Fruit fly (Drosophila melanogaster): Measurements from ENCODE around the gene CG31909.

Gene CG31909

DNA sequence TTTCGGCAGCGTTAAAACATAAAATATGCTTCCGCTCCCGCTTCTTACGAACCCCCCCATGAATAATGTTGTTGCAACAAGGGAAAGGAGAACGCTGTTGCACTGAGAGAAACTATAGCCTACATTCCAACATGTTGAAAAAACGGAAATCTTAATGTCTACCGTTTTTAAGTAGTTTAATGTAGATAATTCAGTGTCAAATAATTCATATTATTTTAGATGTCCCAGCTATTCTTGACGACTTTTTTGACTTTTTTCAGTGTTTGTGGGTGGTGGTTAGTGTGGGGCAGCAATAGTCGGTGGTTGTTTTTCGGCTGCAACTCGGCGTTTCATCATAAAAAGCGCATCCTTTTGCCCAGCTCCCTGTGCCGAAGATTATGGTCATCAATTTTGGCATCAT, 4.7 kb downstream of the CG31909 start (continued):
- TF ChIP-seq Taf1 (GFP tag; IDR thresholded peaks at IDR 0.05) (no peak), sug (tag; optimal IDR thresholded peaks at IDR 0.05) (no peak), CG10654 (GFP tag; optimal IDR thresholded peaks at IDR 0.05) (no peak), CG2889 (GFP tag; IDR thresholded peaks at IDR 0.05) (no peak), CG15601 (tag; optimal IDR thresholded peaks at IDR 0.05) (peak; percentile 60), ssp (GFP tag; IDR thresholded peaks at IDR 0.05) (peak; percentile 41; the same call in 1 of the 2 replicates), CG3995 (GFP tag; optimal IDR thresholded peaks at IDR 0.05) (no peak), ham (GFP tag; IDR thresholded peaks at IDR 0.05) (no peak), CG17186 (GFP tag; optimal IDR thresholded peaks at IDR 0.05) (no peak), bbx (GFP tag; IDR thresholded peaks at IDR 0.05; ENCODE audit: partially characterized antibody) (no peak), Fer1 (GFP tag; optimal IDR thresholded peaks at IDR 0.05) (no peak), CG14441 (GFP tag; IDR thresholded peaks at IDR 0.05) (no peak), ap (GFP tag; IDR thresholded peaks at IDR 0.05) (peak; percentile 26; the same call in 1 of the 2 replicates), D19B (GFP tag; optimal IDR thresholded peaks at IDR 0.05) (no peak), grn (GFP tag; optimal IDR thresholded peaks at IDR 0.05) (no peak), Six4 (GFP tag; optimal IDR thresholded peaks at IDR 0.05) (peak; percentile 24), Lpt (GFP tag; optimal IDR thresholded peaks at IDR 0.05) (no peak), slbo (GFP tag; IDR thresholded peaks at IDR 0.05) (peak; percentile 51), eve (GFP tag; optimal IDR thresholded peaks at IDR 0.05) (peak in 1 of 2 experiments; percentile 66), CG6683 (GFP tag; optimal IDR thresholded peaks at IDR 0.05) (no peak), CG5953 (GFP tag; IDR thresholded peaks at IDR 0.05) (0 out of 2 replicates have a peak, but pooled peaks have one; percentile 18), tx (GFP tag; optimal IDR thresholded peaks at IDR 0.05) (no peak), CoRest (tag; optimal IDR thresholded peaks at IDR 0.05) (peak; percentile 36), CG17568 (GFP tag; optimal IDR thresholded peaks at IDR 0.05) (peak; percentile 27), hth (optimal IDR thresholded peaks at IDR 0.05) (no peak), CG4282 (GFP tag; optimal IDR thresholded peaks at IDR 0.05) (no peak), CG5245 (GFP tag; optimal IDR thresholded peaks at IDR 0.05) (peak; percentile 20), ewg (GFP tag; optimal IDR thresholded peaks at IDR 0.05) (peak; percentile 39), CG8765 (GFP tag; IDR thresholded peaks at IDR 0.05) (no peak), Mrtf (GFP tag; IDR thresholded peaks at IDR 0.05) (no peak), Adf1 (GFP tag; IDR thresholded peaks at IDR 0.05) (no peak), Dip2 (GFP tag; IDR thresholded peaks at IDR 0.05) (no peak), Fer2 (tag; optimal IDR thresholded peaks at IDR 0.05) (no peak), CG17912 (GFP tag; optimal IDR thresholded peaks at IDR 0.05) (no peak), CG7372 (GFP tag; IDR thresholded peaks at IDR 0.05) (no peak), CG10565 (GFP tag; optimal IDR thresholded peaks at IDR 0.05) (no peak), chn (GFP tag; optimal IDR thresholded peaks at IDR 0.05) (peak; percentile 43), CG6175 (GFP tag; IDR thresholded peaks at IDR 0.05) (no peak), vfl (GFP tag; optimal IDR thresholded peaks at IDR 0.05) (no peak), CG14667 (GFP tag; IDR thresholded peaks at IDR 0.05) (no peak), fu2 (GFP tag; optimal IDR thresholded peaks at IDR 0.05) (no peak), Stat92E (GFP tag; optimal IDR thresholded peaks at IDR 0.05) (no peak), CG4424 (GFP tag; optimal IDR thresholded peaks at IDR 0.05) (peak; percentile 40), CG17385 (GFP tag; optimal IDR thresholded peaks at IDR 0.05) (peak; percentile 59), Xrp1 (GFP tag; IDR thresholded peaks at IDR 0.05) (peak; percentile 84), CG4404 (GFP tag; IDR thresholded peaks at IDR 0.05) (no peak), gt (GFP tag; IDR thresholded peaks at IDR 0.05) (no peak), wor (GFP tag; IDR thresholded peaks at IDR 0.05) (peak; percentile 41), Dek (tag; optimal IDR thresholded peaks at IDR 0.05) (no peak), esg (GFP tag; conservative IDR thresholded peaks at IDR 0.05) (peak; percentile 52), Dad (GFP tag; optimal IDR thresholded peaks at IDR 0.05) (no peak), slp2 (GFP tag; optimal IDR thresholded peaks at IDR 0.05) (peak; percentile 59), sc (optimal IDR thresholded peaks at IDR 0.05) (no peak), sc (GFP tag; optimal IDR thresholded peaks at IDR 0.05) (peak; percentile 52)
